Fruit fly (Drosophila melanogaster) whole organism, embryonic: Measurements from ENCODE around the gene CG6951.

ENCODE experiments used
- ATbp ChIP-seq: fragments of 200-800 bp; sonication (Bioruptor generic); optimal IDR thresholded peaks from 2 replicates; lab custom pipeline; 2017; ENCODE audit warnings: missing biosample characterization, mild to moderate bottlenecking, missing genetic modification characterization, missing genetic modification reagents
- Atf6 ChIP-seq: fragments of 200-800 bp; sonication (Bioruptor generic); IDR thresholded peaks from 2 replicates; pipeline ENCODE4 v1.3.6; 2022; ENCODE audit warnings: missing biosample characterization, missing genetic modification characterization
- Bdp1 ChIP-seq: fragments of 200-800 bp; sonication (Bioruptor generic); optimal IDR thresholded peaks from 3 replicates; lab custom pipeline; 2016; ENCODE audit warnings: missing biosample characterization, missing genetic modification characterization
- BtbVII ChIP-seq: fragments of 200-800 bp; sonication (Bioruptor generic); optimal IDR thresholded peaks from 3 replicates; lab custom pipeline; 2017; ENCODE audit warnings: missing biosample characterization, mild to moderate bottlenecking, missing genetic modification characterization
- CG10274 ChIP-seq: fragments of 200-800 bp; sonication (Bioruptor generic); optimal IDR thresholded peaks from 3 replicates; lab custom pipeline; 2017; ENCODE audit warnings: missing biosample characterization, mild to moderate bottlenecking, missing genetic modification characterization
- CG10565 ChIP-seq: fragments of 200-800 bp; sonication (Bioruptor generic); optimal IDR thresholded peaks from 3 replicates; lab custom pipeline; 2016; ENCODE audit warnings: missing biosample characterization, mild to moderate bottlenecking, missing genetic modification characterization
- CG12942 ChIP-seq: fragments of 200-800 bp; sonication (Bioruptor generic); optimal IDR thresholded peaks from 3 replicates; lab custom pipeline; 2016; ENCODE audit warnings: missing biosample characterization, missing genetic modification characterization
- CG17361 ChIP-seq: fragments of 200-800 bp; sonication (Bioruptor generic); IDR thresholded peaks from 3 replicates; pipeline ENCODE4 v1.3.6; 2022; ENCODE audit warnings: missing biosample characterization, missing genetic modification characterization
- CG17912 ChIP-seq: fragments of 200-800 bp; sonication (Bioruptor generic); optimal IDR thresholded peaks from 2 replicates; lab custom pipeline; 2018; ENCODE audit warnings: missing biosample characterization, mild to moderate bottlenecking, missing genetic modification characterization
- CG31441 ChIP-seq: fragments of 200-800 bp; sonication (Bioruptor generic); IDR thresholded peaks from 2 replicates; pipeline ENCODE4 v1.3.6; 2022; ENCODE audit warnings: missing biosample characterization, missing genetic modification characterization
- CG32772 ChIP-seq: fragments of 200-800 bp; sonication (Bioruptor generic); IDR thresholded peaks from 2 replicates; pipeline ENCODE4 v1.3.6; 2022; ENCODE audit warnings: missing biosample characterization, missing genetic modification characterization
- CG3281 ChIP-seq: fragments of 200-800 bp; sonication (Bioruptor generic); optimal IDR thresholded peaks from 3 replicates; lab custom pipeline; 2017; ENCODE audit warnings: missing biosample characterization, mild to moderate bottlenecking, missing genetic modification characterization
- CG4820 ChIP-seq: fragments of 200-800 bp; sonication (Bioruptor generic); optimal IDR thresholded peaks from 3 replicates; lab custom pipeline; 2016; ENCODE audit warnings: missing biosample characterization, missing genetic modification characterization
- CG4854 ChIP-seq: fragments of 200-800 bp; sonication (Bioruptor generic); optimal IDR thresholded peaks from 2 replicates; lab custom pipeline; 2016; ENCODE audit warnings: missing biosample characterization, missing genetic modification characterization, inconsistent platforms
- CG6654 ChIP-seq: fragments of 200-800 bp; sonication (Bioruptor generic); optimal IDR thresholded peaks from 2 replicates; lab custom pipeline; 2017; ENCODE audit warnings: missing biosample characterization, mild to moderate bottlenecking, missing genetic modification characterization
- CG6813 ChIP-seq: fragments of 200-800 bp; sonication (Bioruptor generic); optimal IDR thresholded peaks from 2 replicates; lab custom pipeline; 2017; ENCODE audit warnings: missing biosample characterization, missing genetic modification characterization, mild to moderate bottlenecking, moderate library complexity, missing genetic modification reagents
- CG7786 ChIP-seq: fragments of 200-800 bp; sonication (Bioruptor generic); optimal IDR thresholded peaks from 2 replicates; lab custom pipeline; 2016; ENCODE audit warnings: missing biosample characterization, missing genetic modification characterization
- CG7839 ChIP-seq: fragments of 200-800 bp; sonication (Bioruptor generic); optimal IDR thresholded peaks from 3 replicates; lab custom pipeline; 2018; ENCODE audit warnings: missing biosample characterization, mild to moderate bottlenecking, missing genetic modification characterization, moderate library complexity
- CG7928 ChIP-seq: fragments of 200-800 bp; sonication (Bioruptor generic); optimal IDR thresholded peaks from 2 replicates; lab custom pipeline; 2017; ENCODE audit warnings: missing biosample characterization, mild to moderate bottlenecking, missing genetic modification characterization
- CG8478 ChIP-seq: fragments of >200 bp; optimal IDR thresholded peaks from 2 replicates; lab custom pipeline; 2018
- CG8924 ChIP-seq: fragments of 200-800 bp; optimal IDR thresholded peaks from 3 replicates; lab custom pipeline; 2019; ENCODE audit warnings: missing biosample characterization, mild to moderate bottlenecking, missing genetic modification characterization, moderate library complexity
- CG9437 ChIP-seq: fragments of 200-800 bp; sonication (Bioruptor generic); optimal IDR thresholded peaks from 2 replicates; lab custom pipeline; 2018; ENCODE audit warnings: missing biosample characterization, mild to moderate bottlenecking, missing genetic modification characterization
- CrebB ChIP-seq: fragments of 200-800 bp; sonication (Bioruptor generic); optimal IDR thresholded peaks from 3 replicates; lab custom pipeline; 2018; ENCODE audit warnings: missing biosample characterization, mild to moderate bottlenecking, missing genetic modification characterization
- Drgx ChIP-seq: fragments of 200-800 bp; sonication (Bioruptor generic); IDR thresholded peaks from 2 replicates; pipeline ENCODE4 v1.3.6; 2022; ENCODE audit warnings: missing biosample characterization, missing genetic modification characterization
- E2f1 ChIP-seq: fragments of 200-800 bp; sonication (Bioruptor generic); IDR thresholded peaks from 2 replicates; pipeline ENCODE4 v1.3.6; 2022; ENCODE audit warnings: missing biosample characterization, missing genetic modification characterization
- E2f2 ChIP-seq: fragments of 200-800 bp; sonication (Bioruptor generic); IDR thresholded peaks from 2 replicates; pipeline ENCODE4 v1.3.6; 2022; ENCODE audit warnings: missing biosample characterization, missing genetic modification characterization
- HHEX ChIP-seq: fragments of 200-800 bp; sonication (Bioruptor generic); optimal IDR thresholded peaks from 3 replicates; lab custom pipeline; 2017; ENCODE audit warnings: missing biosample characterization, mild to moderate bottlenecking, missing genetic modification characterization, missing genetic modification reagents
- HmgD ChIP-seq: fragments of 200-800 bp; sonication (Bioruptor generic); optimal IDR thresholded peaks from 3 replicates; lab custom pipeline; 2016; ENCODE audit warnings: missing biosample characterization, missing genetic modification characterization
- HmgZ ChIP-seq: fragments of 200-800 bp; sonication (Bioruptor generic); optimal IDR thresholded peaks from 2 replicates; lab custom pipeline; 2018; ENCODE audit warnings: missing biosample characterization, mild to moderate bottlenecking, missing genetic modification characterization
- Hr39 ChIP-seq: fragments of >200 bp; optimal IDR thresholded peaks from 2 replicates; lab custom pipeline; 2017
- Hsf ChIP-seq: fragments of 200-800 bp; sonication (Bioruptor generic); optimal IDR thresholded peaks from 3 replicates; lab custom pipeline; 2016; ENCODE audit warnings: missing biosample characterization, missing genetic modification characterization
- Lim3 ChIP-seq: fragments of 200-800 bp; sonication (Bioruptor generic); IDR thresholded peaks from 2 replicates; pipeline ENCODE4 v1.3.6; 2022; ENCODE audit warnings: missing biosample characterization, missing genetic modification characterization
- Myb ChIP-seq: fragments of 200-800 bp; sonication (Bioruptor generic); optimal IDR thresholded peaks from 2 replicates; lab custom pipeline; 2016; ENCODE audit warnings: missing biosample characterization, missing genetic modification characterization
- Neu2 ChIP-seq: fragments of 200-800 bp; sonication (Bioruptor generic); optimal IDR thresholded peaks from 3 replicates; lab custom pipeline; 2016; ENCODE audit warnings: missing biosample characterization, missing genetic modification characterization, borderline replicate concordance
- Ptx1 ChIP-seq: fragments of 200-800 bp; sonication (Bioruptor generic); IDR thresholded peaks from 2 replicates; pipeline ENCODE4 v1.3.6; 2022; ENCODE audit warnings: missing biosample characterization, missing genetic modification characterization
- Scr ChIP-seq: fragments of 200-800 bp; sonication (Bioruptor generic); IDR thresholded peaks from 2 replicates; pipeline ENCODE4 v1.3.6; 2022; ENCODE audit warnings: missing biosample characterization, missing genetic modification characterization; ENCODE audit not compliant: partially characterized antibody
- Taf1 ChIP-seq: fragments of 200-800 bp; sonication (Bioruptor generic); IDR thresholded peaks from 2 replicates; pipeline ENCODE4 v1.3.6; 2022; ENCODE audit warnings: missing biosample characterization, missing genetic modification characterization
- Vsx1 ChIP-seq: fragments of 200-800 bp; sonication (Bioruptor generic); optimal IDR thresholded peaks from 2 replicates; lab custom pipeline; 2017; ENCODE audit warnings: missing biosample characterization, mild to moderate bottlenecking, missing genetic modification characterization, missing genetic modification reagents
- dmrt11E ChIP-seq: fragments of 200-800 bp; sonication (Bioruptor generic); optimal IDR thresholded peaks from 3 replicates; lab custom pipeline; 2018; ENCODE audit warnings: missing biosample characterization, mild to moderate bottlenecking, missing genetic modification characterization, moderate library complexity
- en ChIP-seq: fragments of 200-800 bp; sonication (Bioruptor generic); optimal IDR thresholded peaks from 2 replicates; lab custom pipeline; 2016; ENCODE audit warnings: missing biosample characterization, missing genetic modification characterization
- gro ChIP-seq: fragments of 200-800 bp; sonication (Bioruptor generic); optimal IDR thresholded peaks from 2 replicates; lab custom pipeline; 2016; ENCODE audit warnings: missing biosample characterization, missing genetic modification characterization
- jumu ChIP-seq: fragments of 200-800 bp; sonication (Bioruptor generic); optimal IDR thresholded peaks from 3 replicates; lab custom pipeline; 2016; ENCODE audit warnings: missing biosample characterization, missing genetic modification characterization
- pfk ChIP-seq: fragments of 200-800 bp; sonication (Bioruptor generic); optimal IDR thresholded peaks from 2 replicates; lab custom pipeline; 2018; ENCODE audit warnings: missing biosample characterization, mild to moderate bottlenecking, missing genetic modification characterization, moderate library complexity
- row ChIP-seq: fragments of 200-800 bp; sonication (Bioruptor generic); IDR thresholded peaks from 3 replicates; pipeline ENCODE4 v1.3.6; 2022; ENCODE audit warnings: missing biosample characterization, missing genetic modification characterization
- stc ChIP-seq: fragments of 200-800 bp; sonication (Bioruptor generic); IDR thresholded peaks from 2 replicates; pipeline ENCODE4 v1.3.6; 2022; ENCODE audit warnings: missing biosample characterization, missing genetic modification characterization
- zf30C ChIP-seq: fragments of 200-800 bp; sonication (Bioruptor generic); optimal IDR thresholded peaks from 3 replicates; lab custom pipeline; 2018; ENCODE audit warnings: missing biosample characterization, mild to moderate bottlenecking, missing genetic modification characterization
- zfh1 ChIP-seq: fragments of 200-800 bp; sonication (Bioruptor generic); IDR thresholded peaks from 3 replicates; pipeline ENCODE4 v1.3.6; 2022; ENCODE audit warnings: missing biosample characterization, missing genetic modification characterization

The CG6951 gene

DNA sequence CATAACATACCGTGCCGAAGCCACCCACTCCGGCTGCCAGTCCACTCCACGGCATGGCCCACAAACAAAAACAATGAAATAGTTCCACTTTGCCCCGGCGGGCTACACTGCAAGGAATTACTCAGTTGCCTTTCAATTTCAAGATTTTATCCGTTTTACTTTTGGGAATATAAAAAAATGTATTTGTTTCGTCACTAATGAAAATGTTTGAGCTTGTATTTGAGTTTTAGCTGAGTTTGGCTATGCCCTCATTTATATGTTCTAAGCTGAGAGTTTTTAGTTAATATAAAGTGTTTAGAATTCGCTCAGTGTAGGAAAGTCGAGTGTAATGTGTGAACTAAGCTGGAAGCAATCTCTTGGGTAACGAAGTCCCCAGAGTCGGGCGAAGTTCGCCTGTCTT is 35.5 kb downstream of the CG6951 start (continued):
- TF ChIP-seq CG9437 (GFP tag; lab: Kevin White, UChicago): no peak
- no peak for TF ChIP-seq CG17361
- TF ChIP-seq E2f1 (GFP tag; lab: Robert Waterston, UW): peak; percentile 16; the same call in 1 of the 2 replicates
- no peak for TF ChIP-seq CG17912 (GFP tag; lab: Kevin White, UChicago)
- TF ChIP-seq CG31441: peak; percentile 43; the same call in 1 of the 2 replicates
- no peak for TF ChIP-seq Hr39 (lab: Kevin White, UChicago)
- TF ChIP-seq HmgZ (tag; lab: Kevin White, UChicago): no peak
- peak; percentile 41 for TF ChIP-seq CG3281 (GFP tag; lab: Kevin White, UChicago)
- no peak for TF ChIP-seq CG4820
- TF ChIP-seq CG7786 (GFP tag; lab: Kevin White, UChicago): no peak
- TF ChIP-seq CG10565 (GFP tag; lab: Kevin White, UChicago): no peak
- TF ChIP-seq CG7839 (tag; lab: Kevin White, UChicago): peak; percentile 63
- no peak for TF ChIP-seq Neu2 (GFP tag; lab: Kevin White, UChicago)
- peak; percentile 64 for TF ChIP-seq Ptx1
- TF ChIP-seq CG8478: no peak
- no peak for TF ChIP-seq Drgx (GFP tag; lab: Robert Waterston, UW)
- no peak for TF ChIP-seq Myb (GFP tag; lab: Kevin White, UChicago)
- TF ChIP-seq CG32772 (GFP tag; lab: Robert Waterston, UW): peak; percentile 42; the same call in 1 of the 2 replicates
- TF ChIP-seq HHEX (GFP tag; lab: Kevin White, UChicago): no peak
- TF ChIP-seq Atf6 (GFP tag; lab: Robert Waterston, UW): no peak; the same call in 1 of the 2 replicates
- no peak for TF ChIP-seq CG10274 (GFP tag; lab: Kevin White, UChicago)
- TF ChIP-seq dmrt11E (tag; lab: Kevin White, UChicago): no peak
- TF ChIP-seq CrebB (tag; lab: Kevin White, UChicago): no peak
- TF ChIP-seq zfh1: no peak
- no peak for TF ChIP-seq CG7928 (GFP tag; lab: Kevin White, UChicago)
- TF ChIP-seq HmgD (GFP tag; lab: Kevin White, UChicago): no peak
- TF ChIP-seq jumu: peak; percentile 58
- no peak for TF ChIP-seq E2f2 (GFP tag; lab: Robert Waterston, UW)
- TF ChIP-seq pfk (GFP tag; lab: Kevin White, UChicago): no peak
- TF ChIP-seq Bdp1 (GFP tag; lab: Kevin White, UChicago): no peak
- TF ChIP-seq CG6813 (GFP tag; lab: Kevin White, UChicago): peak; percentile 4
- TF ChIP-seq Hsf (GFP tag; lab: Kevin White, UChicago): no peak
- peak; percentile 50; the same call in 1 of the 2 replicates for TF ChIP-seq stc (GFP tag; lab: Robert Waterston, UW)
- TF ChIP-seq ATbp (GFP tag; lab: Kevin White, UChicago): peak; percentile 51
- TF ChIP-seq Taf1: no peak
- peak; percentile 30 for TF ChIP-seq CG8924
- no peak for TF ChIP-seq CG6654 (GFP tag; lab: Kevin White, UChicago)
- no peak for TF ChIP-seq gro (GFP tag; lab: Kevin White, UChicago)
- no peak for TF ChIP-seq Scr (GFP tag; lab: Robert Waterston, UW)
- no peak for TF ChIP-seq Lim3 (GFP tag; lab: Robert Waterston, UW)
- no peak for TF ChIP-seq Vsx1 (GFP tag; lab: Kevin White, UChicago)
- no peak for TF ChIP-seq zf30C (GFP tag; lab: Kevin White, UChicago)
- TF ChIP-seq row (GFP tag; lab: Robert Waterston, UW): peak; percentile 65
- peak; percentile 30 for TF ChIP-seq CG4854 (GFP tag; lab: Kevin White, UChicago)
- peak; percentile 20 for TF ChIP-seq en (GFP tag; lab: Kevin White, UChicago)
- TF ChIP-seq CG12942 (GFP tag; lab: Kevin White, UChicago): no peak
- peak; percentile 45 for TF ChIP-seq BtbVII (GFP tag; lab: Kevin White, UChicago)
